Worm (Caenorhabditis elegans): ENCODE measurements around the gene gfat-2.
"Not testable (repeated sequence)": the region's sequence is repeated elsewhere in the genome, so short reads cannot be mapped to it uniquely, and the experiment has no call there.

Gene gfat-2

ce11 chrIV:11410084-11410483 is at the start of gene gfat-2:
Gene gfat-2 (plus strand): TSS chrIV:11410228.
- TF ChIP-seq unc-62 (GFP tag; optimal IDR thresholded peaks at IDR 0.05), result no peak

- no peak for TF ChIP-seq unc-62 (GFP tag; optimal IDR thresholded peaks at IDR 0.05)
Observed at ce11 chrIV:11361409-11361808, 48.6 kb upstream of the gfat-2 start, which contains the start of gene T01G1.4. Gene T01G1.4 (minus strand): TSS chrIV:11361509.

- no peak for TF ChIP-seq unc-62 (GFP tag; optimal IDR thresholded peaks at IDR 0.05)
Observed at ce11 chrIV:11363806-11364562, 46.0 kb upstream of the gfat-2 start.

ce11 chrIV:11371645-11372044 is 38.4 kb upstream of the gfat-2 start, which contains the start of gene sec-31:
Gene sec-31 (minus strand): TSS chrIV:11371792.
- no peak for TF ChIP-seq unc-62 (GFP tag; optimal IDR thresholded peaks at IDR 0.05)

ce11 chrIV:11372366-11372997 is 37.5 kb upstream of the gfat-2 start, which contains the start of gene cbd-1:
Gene cbd-1 (plus strand): TSS chrIV:11372991.
- TF ChIP-seq unc-62 (GFP tag; optimal IDR thresholded peaks at IDR 0.05), result no peak

ce11 chrIV:11375713-11376112 is 34.3 kb upstream of the gfat-2 start:
- TF ChIP-seq unc-62 (GFP tag; optimal IDR thresholded peaks at IDR 0.05), result no peak

- TF ChIP-seq unc-62 (GFP tag; optimal IDR thresholded peaks at IDR 0.05), result no peak
Observed at ce11 chrIV:11377439-11377838, 32.6 kb upstream of the gfat-2 start.

ce11 chrIV:11379254-11379653 is 30.8 kb upstream of the gfat-2 start, which contains the start of gene fbxb-76:
Gene fbxb-76 (minus strand): TSS chrIV:11379354.
- no peak for TF ChIP-seq unc-62 (GFP tag; optimal IDR thresholded peaks at IDR 0.05)

ce11 chrIV:11388684-11389083 is 21.3 kb upstream of the gfat-2 start:
- TF ChIP-seq unc-62 (GFP tag; optimal IDR thresholded peaks at IDR 0.05), result no peak

ce11 chrIV:11394243-11394642 is 15.8 kb upstream of the gfat-2 start, which contains the start of gene tag-89:
Gene tag-89 (plus strand): TSS chrIV:11394543.
- no peak for TF ChIP-seq unc-62 (GFP tag; optimal IDR thresholded peaks at IDR 0.05)

ce11 chrIV:11398267-11398825 is 11.7 kb upstream of the gfat-2 start, which contains the start of gene dsl-6:
Gene dsl-6 (minus strand): TSS chrIV:11398317.
- TF ChIP-seq unc-62 (GFP tag; optimal IDR thresholded peaks at IDR 0.05), result not testable (repeated sequence)

ce11 chrIV:11401482-11401881 is 8.5 kb upstream of the gfat-2 start:
- TF ChIP-seq unc-62 (GFP tag; optimal IDR thresholded peaks at IDR 0.05), result no peak

- no peak for TF ChIP-seq unc-62 (GFP tag; optimal IDR thresholded peaks at IDR 0.05)
Observed at ce11 chrIV:11403288-11403991, 6.6 kb upstream of the gfat-2 start, which contains the start of the genes memi-3 and cyp-31A2. Gene memi-3 (minus strand): TSS chrIV:11403338. Gene cyp-31A2 (plus strand): TSS chrIV:11403961.

ce11 chrIV:11406744-11407690 is 3.0 kb upstream of the gfat-2 start, which contains the start of the genes his-63 and his-64:
Gene his-63 (minus strand): TSS chrIV:11406861.
Gene his-64 (plus strand): TSS chrIV:11407116.
- TF ChIP-seq unc-62 (GFP tag; optimal IDR thresholded peaks at IDR 0.05), result not testable (repeated sequence)

Measured in whole organism, dauer.